Worm (Caenorhabditis elegans) whole organism, mixed stage, embryonic: Measurements from ENCODE around the gene egas-3.

Experiments
- ceh-83 ChIP-seq: fragments of 200-800 bp; sonication (Bioruptor generic); optimal IDR thresholded peaks from 2 replicates; lab custom pipeline; 2018; ENCODE audit warnings: mild to moderate bottlenecking, missing genetic modification characterization, missing compliant biosample characterization
- ces-1 ChIP-seq: fragments of 150-350 bp; optimal IDR thresholded peaks from 2 replicates; lab custom pipeline; 2014; ENCODE audit warnings: missing biosample characterization, missing genetic modification reagents, missing genetic modification characterization
- lin-13 ChIP-seq: fragments of 150-350 bp; optimal IDR thresholded peaks from 2 replicates; lab custom pipeline; 2014; ENCODE audit warnings: missing biosample characterization, missing genetic modification characterization
- mab-5 ChIP-seq: fragments of 150-350 bp; optimal IDR thresholded peaks from 2 replicates; lab custom pipeline; 2014; ENCODE audit warnings: missing biosample characterization, missing genetic modification characterization
- mep-1 ChIP-seq: fragments of 150-350 bp; optimal IDR thresholded peaks from 2 replicates; lab custom pipeline; 2017; ENCODE audit warnings: missing biosample characterization, missing genetic modification reagents, missing genetic modification characterization, inconsistent platforms
- nhr-12 ChIP-seq: fragments of 150-350 bp; optimal IDR thresholded peaks from 2 replicates; lab custom pipeline; 2014; ENCODE audit warnings: missing biosample characterization, missing genetic modification characterization
- nhr-28 ChIP-seq: fragments of 150-350 bp; optimal IDR thresholded peaks from 2 replicates; lab custom pipeline; 2014; ENCODE audit warnings: missing biosample characterization, missing genetic modification characterization
- nhr-76 ChIP-seq: sonication (generic microtip); optimal IDR thresholded peaks from 2 replicates; lab custom pipeline; 2017; ENCODE audit warnings: missing biosample characterization, missing genetic modification characterization
- pha-4 ChIP-seq: fragments of 150-350 bp; optimal IDR thresholded peaks from 2 replicates; lab custom pipeline; 2018; ENCODE audit warnings: missing biosample characterization, missing genetic modification reagents, missing genetic modification characterization
- snpc-4 ChIP-seq: fragments of 150-350 bp; optimal IDR thresholded peaks from 2 replicates; lab custom pipeline; 2014; ENCODE audit warnings: missing biosample characterization, missing genetic modification characterization
- sptf-1 ChIP-seq: sonication (generic microtip); optimal IDR thresholded peaks from 2 replicates; lab custom pipeline; 2017; ENCODE audit warnings: mild to moderate bottlenecking, missing genetic modification characterization, moderate library complexity, missing compliant biosample characterization
- tbx-8 ChIP-seq: fragments of 200-800 bp; sonication (Bioruptor generic); optimal IDR thresholded peaks from 2 replicates; lab custom pipeline; 2018; ENCODE audit warnings: mild to moderate bottlenecking, missing genetic modification characterization, moderate library complexity, missing compliant biosample characterization
- unc-39 ChIP-seq: fragments of 150-350 bp; optimal IDR thresholded peaks from 2 replicates; lab custom pipeline; 2014; ENCODE audit warnings: missing biosample characterization, missing genetic modification characterization
- unc-62 ChIP-seq: fragments of 150-350 bp; optimal IDR thresholded peaks from 2 replicates; lab custom pipeline; 2014; ENCODE audit warnings: missing biosample characterization, missing genetic modification reagents, missing genetic modification characterization

DNA sequence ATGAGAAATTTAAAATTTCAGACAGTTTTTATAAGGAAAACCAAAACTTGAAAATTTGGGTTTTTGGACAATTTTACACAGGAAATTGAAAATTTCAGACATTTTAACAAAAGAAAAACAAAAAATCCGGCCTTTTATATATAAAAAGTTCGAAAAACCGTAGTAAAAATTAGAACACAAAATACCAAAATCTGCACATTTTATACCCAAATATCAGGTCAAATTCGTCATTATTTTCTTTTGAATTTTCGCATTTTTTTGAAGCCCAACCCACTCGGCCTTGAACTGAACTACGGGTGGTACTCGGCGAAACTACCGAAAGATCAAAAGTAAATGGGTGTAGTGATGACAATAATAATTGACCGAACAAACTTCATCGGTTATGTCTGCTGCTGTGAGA is 31.0 kb upstream of the egas-3 start:
- TF ChIP-seq nhr-76 (tag; lab: Kevin White, UChicago) = no peak
- TF ChIP-seq mep-1 (tag; lab: Kevin White, UChicago) = no peak
- TF ChIP-seq pha-4 (tag; lab: Kevin White, UChicago) = no peak
- TF ChIP-seq snpc-4 (tag; lab: Kevin White, UChicago) = no peak
- no peak for TF ChIP-seq mab-5
- no peak for TF ChIP-seq nhr-12 (tag; lab: Kevin White, UChicago)
- TF ChIP-seq ces-1 (GFP tag; lab: Kevin White, UChicago) = no peak
- TF ChIP-seq nhr-28 = no peak
- no peak for TF ChIP-seq ceh-83 (GFP tag; lab: Kevin White, UChicago)
- no peak for TF ChIP-seq unc-62
- TF ChIP-seq unc-39 = no peak
- no peak for TF ChIP-seq lin-13 (tag; lab: Kevin White, UChicago)
- no peak for TF ChIP-seq sptf-1 (tag; lab: Kevin White, UChicago)
- TF ChIP-seq tbx-8 = no peak
